Fruit fly (Drosophila melanogaster) whole organism, wandering third instar larva: ENCODE measurements around the gene CNMa.

Source experiments
- Dfd ChIP-seq: fragments of >200 bp; optimal IDR thresholded peaks from 2 replicates; lab custom pipeline; 2017; ENCODE audit warnings: missing biosample characterization, missing genetic modification characterization
- br ChIP-seq: fragments of 200-800 bp; sonication (Bioruptor generic); optimal IDR thresholded peaks from 2 replicates; lab custom pipeline; 2016; ENCODE audit warnings: missing biosample characterization, missing genetic modification characterization
- psq ChIP-seq: fragments of 200-800 bp; sonication (Bioruptor generic); optimal IDR thresholded peaks from 3 replicates; lab custom pipeline; 2017; ENCODE audit warnings: missing biosample characterization, mild to moderate bottlenecking, missing genetic modification characterization, moderate library complexity

DNA sequence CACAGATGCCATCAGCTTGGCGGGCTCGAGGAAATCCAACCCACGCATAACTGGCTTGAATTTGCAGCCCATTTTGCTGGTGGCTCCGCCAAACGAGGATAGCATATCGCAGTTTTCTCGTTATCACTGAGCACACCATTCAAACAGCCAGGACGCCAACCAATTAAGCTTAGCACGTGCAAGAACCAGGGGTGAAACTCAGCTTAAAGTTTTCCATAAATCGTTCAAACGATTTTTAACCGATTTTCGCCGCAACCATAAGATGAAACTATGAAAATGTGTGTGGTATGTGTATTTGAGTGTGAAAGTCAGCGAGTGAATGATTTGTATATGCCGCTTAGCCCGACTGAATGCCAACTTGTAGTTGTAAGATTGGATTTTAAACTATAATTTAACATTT lies 35.5 kb upstream of the CNMa start:
- TF ChIP-seq Dfd (GFP tag; lab: Kevin White, UChicago), result no peak
- TF ChIP-seq br (GFP tag; lab: Kevin White, UChicago), result no peak
- TF ChIP-seq psq, result no peak
